Fruit fly (Drosophila melanogaster): ENCODE data around the gene dmrt99B.

Gene dmrt99B

dm6 chr3R:29651488-29651887, 40.9 kb upstream of the dmrt99B start (continued):
- peak; percentile 17 for TF ChIP-seq odd (GFP tag; optimal IDR thresholded peaks at IDR 0.05)
- peak; percentile 25 for TF ChIP-seq CG34376 (GFP tag; optimal IDR thresholded peaks at IDR 0.05)
- TF ChIP-seq CG3838 (GFP tag; optimal IDR thresholded peaks at IDR 0.05) = no peak
- TF ChIP-seq Rfx (GFP tag; IDR thresholded peaks at IDR 0.05) = peak; percentile 30; the same call in 1 of the 2 replicates
- TF ChIP-seq vvl (GFP tag; IDR thresholded peaks at IDR 0.05) = peak; percentile 49; the same call in 1 of the 2 replicates
- peak; percentile 55 for TF ChIP-seq caup (GFP tag; optimal IDR thresholded peaks at IDR 0.05; ENCODE audit: severe bottlenecking)
- 0 out of 3 replicates have a peak, but pooled peaks have one; percentile 49 for TF ChIP-seq so (GFP tag; IDR thresholded peaks at IDR 0.05)
- no peak for TF ChIP-seq sd (tag; optimal IDR thresholded peaks at IDR 0.05)
- TF ChIP-seq cas (GFP tag; IDR thresholded peaks at IDR 0.05) = no peak
- TF ChIP-seq lilli (GFP tag; optimal IDR thresholded peaks at IDR 0.05) = peak; percentile 24
- TF ChIP-seq ERR (GFP tag; optimal IDR thresholded peaks at IDR 0.05) = no peak
- no peak for TF ChIP-seq CG17802 (tag; optimal IDR thresholded peaks at IDR 0.05)
- TF ChIP-seq prd (optimal IDR thresholded peaks at IDR 0.05) = no peak
- TF ChIP-seq prd (GFP tag; IDR thresholded peaks at IDR 0.05) = peak; percentile 51; the same call in 2 of the 3 replicates

DNA sequence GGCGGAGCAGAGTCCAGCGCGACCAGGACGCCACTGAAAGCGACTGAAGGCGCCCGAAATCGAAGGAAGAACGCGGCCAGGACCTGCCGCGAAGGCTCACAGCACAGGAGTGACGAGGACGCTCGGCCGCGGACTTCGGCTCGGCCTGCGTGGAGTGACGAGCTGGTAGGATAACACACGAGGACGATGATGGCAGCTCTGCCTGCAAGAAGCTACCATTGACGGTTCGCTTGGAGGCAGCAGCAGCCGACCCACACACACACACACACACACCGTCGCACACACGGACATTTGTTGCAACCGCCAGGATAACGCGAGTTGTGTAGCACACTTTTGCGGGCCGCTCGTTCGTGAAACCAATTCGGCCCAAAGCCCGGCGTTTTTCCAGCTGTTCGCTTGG, 32.4 kb upstream of the dmrt99B start, which contains the start of gene Dop1R2:
TSS of gene Dop1R2 (minus strand) at position 35 of the 400 bp plus-strand sequence.
- TF ChIP-seq CG5180 (GFP tag; optimal IDR thresholded peaks at IDR 0.05) (peak; percentile 59), Dp (GFP tag; optimal IDR thresholded peaks at IDR 0.05) (peak; percentile 18), scrt (GFP tag; optimal IDR thresholded peaks at IDR 0.05) (peak; percentile 41), btn (GFP tag; optimal IDR thresholded peaks at IDR 0.05) (no peak), zen2 (GFP tag; IDR thresholded peaks at IDR 0.05; ENCODE audit: partially characterized antibody) (no peak), nerfin-1 (tag; optimal IDR thresholded peaks at IDR 0.05) (no peak), ewg (GFP tag; optimal IDR thresholded peaks at IDR 0.05) (no peak), abd-A (tag; optimal IDR thresholded peaks at IDR 0.05) (peak; percentile 45), CG18764 (GFP tag; optimal IDR thresholded peaks at IDR 0.05) (no peak), cg (GFP tag; optimal IDR thresholded peaks at IDR 0.05) (peak; percentile 25), CG9932 (GFP tag; IDR thresholded peaks at IDR 0.05) (peak; percentile 43), CG10543 (GFP tag; optimal IDR thresholded peaks at IDR 0.05) (peak; percentile 8), CG11456 (GFP tag; IDR thresholded peaks at IDR 0.05) (0 out of 3 replicates have a peak, but pooled peaks have one; percentile 20), HmgD (GFP tag; optimal IDR thresholded peaks at IDR 0.05) (no peak), Adf1 (GFP tag; IDR thresholded peaks at IDR 0.05) (peak; percentile 34; the same call in 1 of the 2 replicates), E2f1 (GFP tag; IDR thresholded peaks at IDR 0.05) (peak; percentile 23; the same call in 1 of the 2 replicates), chinmo (GFP tag; IDR thresholded peaks at IDR 0.05; ENCODE audit: partially characterized antibody) (0 out of 4 replicates have a peak, but pooled peaks have one; percentile 21), Jarid2 (GFP tag; optimal IDR thresholded peaks at IDR 0.05) (peak; percentile 0), CG18599 (GFP tag; optimal IDR thresholded peaks at IDR 0.05) (peak; percentile 1), CG32532 (GFP tag; IDR thresholded peaks at IDR 0.05) (0 out of 2 replicates have a peak, but pooled peaks have one; percentile 20), CG11696 (GFP tag; IDR thresholded peaks at IDR 0.05) (no peak), Deaf1 (tag; optimal IDR thresholded peaks at IDR 0.05) (peak; percentile 96), CG17359 (tag; optimal IDR thresholded peaks at IDR 0.05) (no peak), Med (GFP tag) (peak; percentile 13), CrebB (tag; optimal IDR thresholded peaks at IDR 0.05) (no peak)

All from whole organism, embryonic.